Fruit fly (Drosophila melanogaster): ENCODE results near the gene CG7778.

CG7778 gene

dm6 chr2L:8319858-8320525 lies 26.4 kb upstream of the CG7778 start, which contains the start of the genes mtsh and strat (continued):
- TF ChIP-seq prd (optimal IDR thresholded peaks at IDR 0.05) (no peak), prd (GFP tag; IDR thresholded peaks at IDR 0.05) (peak; percentile 30; the same call in 1 of the 3 replicates), HHEX (GFP tag; optimal IDR thresholded peaks at IDR 0.05) (peak; percentile 65), CG6813 (GFP tag; optimal IDR thresholded peaks at IDR 0.05) (peak; percentile 63), CG10366 (GFP tag; IDR thresholded peaks at IDR 0.05) (peak; percentile 18; the same call in 1 of the 2 replicates), fd102C (GFP tag; optimal IDR thresholded peaks at IDR 0.05) (peak; percentile 19), bbx (GFP tag; IDR thresholded peaks at IDR 0.05; ENCODE audit: partially characterized antibody) (peak; percentile 75), Dp (GFP tag; optimal IDR thresholded peaks at IDR 0.05) (peak; percentile 85), Hand (GFP tag; optimal IDR thresholded peaks at IDR 0.05) (no peak), CG14441 (GFP tag; IDR thresholded peaks at IDR 0.05) (peak; percentile 59), CG31224 (GFP tag; IDR thresholded peaks at IDR 0.05) (peak; percentile 42; the same call in 1 of the 2 replicates), Dad (GFP tag; optimal IDR thresholded peaks at IDR 0.05) (peak; percentile 75), CG16779 (GFP tag; IDR thresholded peaks at IDR 0.05) (no peak), psq (GFP tag; optimal IDR thresholded peaks at IDR 0.05) (no peak), CoRest (tag; optimal IDR thresholded peaks at IDR 0.05) (peak; percentile 48), CG17328 (GFP tag; IDR thresholded peaks at IDR 0.05) (peak; percentile 70), CG5180 (GFP tag; optimal IDR thresholded peaks at IDR 0.05) (peak; percentile 9), CG1647 (GFP tag; optimal IDR thresholded peaks at IDR 0.05) (peak; percentile 18), CG18011 (GFP tag; optimal IDR thresholded peaks at IDR 0.05) (no peak), CG7786 (GFP tag; optimal IDR thresholded peaks at IDR 0.05) (peak; percentile 12), Poxn (GFP tag; IDR thresholded peaks at IDR 0.05) (no peak), CrebB (tag; optimal IDR thresholded peaks at IDR 0.05) (peak; percentile 73), chn (GFP tag; optimal IDR thresholded peaks at IDR 0.05) (peak; percentile 28), Side (GFP tag; optimal IDR thresholded peaks at IDR 0.05) (peak; percentile 72), chinmo (GFP tag; IDR thresholded peaks at IDR 0.05; ENCODE audit: partially characterized antibody) (peak; percentile 88; the same call in 3 of the 4 replicates), CG9437 (GFP tag; optimal IDR thresholded peaks at IDR 0.05) (peak; percentile 61), sim (GFP tag; IDR thresholded peaks at IDR 0.05) (peak; percentile 46; the same call in 1 of the 2 replicates), HLH4C (GFP tag; IDR thresholded peaks at IDR 0.05; ENCODE audit: partially characterized antibody) (peak; percentile 74), CG34422 (GFP tag; IDR thresholded peaks at IDR 0.05) (no peak; the same call in 2 of the 3 replicates), CG18619 (GFP tag; optimal IDR thresholded peaks at IDR 0.05) (peak; percentile 31), fd64A (GFP tag; optimal IDR thresholded peaks at IDR 0.05) (peak; percentile 17), CG12236 (GFP tag; optimal IDR thresholded peaks at IDR 0.05) (peak; percentile 34), gsb-n (tag; optimal IDR thresholded peaks at IDR 0.05) (peak; percentile 23), Nf-YA (GFP tag; IDR thresholded peaks at IDR 0.05) (no peak), Aef1 (GFP tag; IDR thresholded peaks at IDR 0.05) (no peak), CG7372 (GFP tag; IDR thresholded peaks at IDR 0.05) (0 out of 2 replicates have a peak, but pooled peaks have one; percentile 8), Bgb (GFP tag; IDR thresholded peaks at IDR 0.05; ENCODE audit: partially characterized antibody) (peak; percentile 73), Hr39 (optimal IDR thresholded peaks at IDR 0.05) (no peak), CG4328 (GFP tag; optimal IDR thresholded peaks at IDR 0.05) (peak; percentile 66), Xbp1 (GFP tag; optimal IDR thresholded peaks at IDR 0.05) (peak; percentile 66), Gug (GFP tag; IDR thresholded peaks at IDR 0.05) (no peak), oc (tag; optimal IDR thresholded peaks at IDR 0.05) (no peak), usp (GFP tag; optimal IDR thresholded peaks at IDR 0.05) (no peak), HLHmδ (GFP tag; optimal IDR thresholded peaks at IDR 0.05) (peak; percentile 48), Ada2b (GFP tag; IDR thresholded peaks at IDR 0.05) (peak; percentile 16; the same call in 1 of the 2 replicates), schlank (tag; optimal IDR thresholded peaks at IDR 0.05) (peak; percentile 38), CG10543 (GFP tag; optimal IDR thresholded peaks at IDR 0.05) (peak; percentile 2), CG10274 (GFP tag; optimal IDR thresholded peaks at IDR 0.05) (peak; percentile 27), CG3163 (GFP tag; optimal IDR thresholded peaks at IDR 0.05) (peak; percentile 11), run (tag; optimal IDR thresholded peaks at IDR 0.05) (no peak)

Measured in whole organism, embryonic.